Fruit fly (Drosophila melanogaster) S2 (cell line): ENCODE measurements around the gene CG10973.

Source experiments
- CG8478 ChIP-seq: fragments of >200 bp; optimal IDR thresholded peaks from 2 replicates; lab custom pipeline; 2018
- CTCF ChIP-seq, 2 experiments: fragments of >200 bp; optimal IDR thresholded peaks; 2 replicates each; lab custom pipeline; 2018

DNA sequence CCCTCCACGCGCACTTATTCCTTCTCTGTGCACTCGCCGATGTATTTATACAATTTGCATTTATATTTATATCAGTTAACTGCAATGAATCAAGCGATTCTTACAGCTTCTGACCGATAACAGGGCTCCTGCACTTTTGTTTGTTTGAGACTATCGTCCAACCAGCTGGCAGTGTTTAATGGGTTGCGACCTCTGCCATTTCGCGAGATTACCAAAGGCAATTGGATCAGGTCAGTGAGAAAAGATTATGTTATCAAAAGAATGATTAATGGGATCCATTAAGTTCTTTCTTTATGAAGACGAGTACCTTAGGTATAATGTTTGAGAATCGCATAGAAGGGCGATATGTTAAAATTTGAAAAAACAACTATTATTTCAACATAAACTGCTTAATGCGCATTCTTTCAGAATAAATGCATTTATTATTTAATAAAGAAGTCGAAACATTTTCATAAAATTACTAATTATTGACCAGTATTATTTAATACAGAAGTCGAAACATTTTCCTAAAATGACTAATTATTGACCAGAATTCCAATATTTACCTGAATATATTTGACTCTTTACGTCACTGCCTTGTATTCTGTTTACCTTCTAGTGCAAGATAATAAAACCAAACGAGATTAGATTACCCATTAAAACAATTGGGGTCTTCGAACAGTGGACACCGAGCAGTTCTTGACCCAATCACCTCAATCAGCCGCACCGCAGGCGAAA is 45.0 kb upstream of the CG10973 start:
- TF ChIP-seq CG8478 (lab: Kevin White, UChicago), result no peak
- TF ChIP-seq CTCF (optimal IDR thresholded peaks at IDR 0.05; lab: Kevin White, UChicago), result no peak
